Fruit fly (Drosophila melanogaster) Kc167 (cell line): ENCODE data around the gene CG13285.

Experiments used
- Myc ChIP-seq: fragments of >200 bp; optimal IDR thresholded peaks from 2 replicates; lab custom pipeline; 2017; ENCODE audit warnings: missing external identifiers
- psq ChIP-seq: fragments of >200 bp; optimal IDR thresholded peaks from 2 replicates; lab custom pipeline; 2017; ENCODE audit warnings: missing external identifiers

DNA sequence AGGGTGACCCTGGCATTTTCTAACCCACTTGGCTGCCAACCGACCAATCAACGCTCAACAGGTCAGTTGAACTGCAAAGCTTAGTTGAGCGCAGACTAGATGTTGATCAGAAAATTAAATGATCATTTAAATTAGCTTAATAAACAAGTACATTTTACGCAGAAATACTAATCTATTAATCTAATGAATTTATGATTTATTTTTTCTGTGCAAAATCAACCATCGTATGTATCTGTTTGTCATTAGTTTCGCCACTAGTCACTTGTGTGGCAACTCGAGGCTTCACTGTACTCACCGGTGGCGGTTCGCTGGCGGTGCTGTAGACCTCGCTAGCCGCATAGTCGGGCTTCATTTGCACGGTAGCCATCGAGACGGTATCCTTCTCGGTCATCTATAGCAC lies 41.0 kb upstream of the CG13285 start:
- no peak for TF ChIP-seq Myc (lab: Kevin White, UChicago)
- TF ChIP-seq psq (lab: Kevin White, UChicago): no peak
